Fruit fly (Drosophila melanogaster) whole organism, embryonic: ENCODE data around the gene Polr2G.

Experiments
- Abd-B ChIP-seq: fragments of 200-800 bp; sonication (Bioruptor generic); optimal IDR thresholded peaks from 2 replicates; lab custom pipeline; 2018; ENCODE audit warnings: missing biosample characterization, mild to moderate bottlenecking, missing genetic modification characterization, moderate library complexity
- Atf6 ChIP-seq: fragments of 200-800 bp; sonication (Bioruptor generic); IDR thresholded peaks from 2 replicates; pipeline ENCODE4 v1.3.6; 2022; ENCODE audit warnings: missing biosample characterization, missing genetic modification characterization
- C15 ChIP-seq: fragments of 200-800 bp; sonication (Bioruptor generic); IDR thresholded peaks from 3 replicates; pipeline ENCODE4 v1.3.6; 2022; ENCODE audit warnings: missing biosample characterization, missing genetic modification characterization
- CG10431 ChIP-seq: fragments of 200-800 bp; sonication (Bioruptor generic); optimal IDR thresholded peaks from 3 replicates; lab custom pipeline; 2018; ENCODE audit warnings: missing biosample characterization, mild to moderate bottlenecking, missing genetic modification characterization
- CG11723 ChIP-seq: fragments of 200-800 bp; sonication (Bioruptor generic); optimal IDR thresholded peaks from 2 replicates; lab custom pipeline; 2017; ENCODE audit warnings: missing biosample characterization, mild to moderate bottlenecking, missing genetic modification characterization
- CG1233 ChIP-seq: fragments of 200-800 bp; sonication (Bioruptor generic); optimal IDR thresholded peaks from 4 replicates; lab custom pipeline; 2018; ENCODE audit warnings: missing biosample characterization, mild to moderate bottlenecking, missing genetic modification characterization
- CG13624 ChIP-seq: fragments of 200-800 bp; sonication (Bioruptor generic); optimal IDR thresholded peaks from 2 replicates; lab custom pipeline; 2016; ENCODE audit warnings: missing biosample characterization, missing genetic modification characterization
- CG13775 ChIP-seq: fragments of 200-800 bp; sonication (Bioruptor generic); optimal IDR thresholded peaks from 3 replicates; lab custom pipeline; 2017; ENCODE audit warnings: missing biosample characterization, mild to moderate bottlenecking, missing genetic modification characterization
- CG14667 ChIP-seq: fragments of 200-800 bp; sonication (Bioruptor generic); IDR thresholded peaks from 2 replicates; pipeline ENCODE4 v1.3.6; 2022; ENCODE audit warnings: missing biosample characterization, missing genetic modification characterization
- CG14710 ChIP-seq: fragments of 200-800 bp; sonication (Bioruptor generic); optimal IDR thresholded peaks from 3 replicates; lab custom pipeline; 2019; ENCODE audit warnings: missing biosample characterization, mild to moderate bottlenecking, missing genetic modification characterization, moderate library complexity
- CG15601 ChIP-seq: fragments of 200-800 bp; sonication (Bioruptor generic); optimal IDR thresholded peaks from 3 replicates; lab custom pipeline; 2019; ENCODE audit warnings: missing biosample characterization, mild to moderate bottlenecking, missing genetic modification characterization, moderate library complexity
- CG16815 ChIP-seq: fragments of 200-800 bp; sonication (Bioruptor generic); optimal IDR thresholded peaks from 3 replicates; lab custom pipeline; 2017; ENCODE audit warnings: missing biosample characterization, mild to moderate bottlenecking, missing genetic modification characterization
- CG2120 ChIP-seq: fragments of 200-800 bp; sonication (Bioruptor generic); optimal IDR thresholded peaks from 3 replicates; lab custom pipeline; 2016; ENCODE audit warnings: missing biosample characterization, missing genetic modification characterization
- CG32767 ChIP-seq: fragments of 200-800 bp; sonication (Bioruptor generic); IDR thresholded peaks from 2 replicates; pipeline ENCODE4 v1.3.6; 2022; ENCODE audit warnings: missing biosample characterization, missing genetic modification characterization
- CG42726 ChIP-seq: fragments of 200-800 bp; sonication (Bioruptor generic); IDR thresholded peaks from 2 replicates; pipeline ENCODE4 v1.3.6; 2022; ENCODE audit warnings: missing biosample characterization, missing genetic modification characterization; ENCODE audit not compliant: partially characterized antibody
- CG4282 ChIP-seq: fragments of 200-800 bp; sonication (Bioruptor generic); optimal IDR thresholded peaks from 2 replicates; lab custom pipeline; 2016; ENCODE audit warnings: missing biosample characterization, missing genetic modification characterization
- CG7357 ChIP-seq: fragments of 200-800 bp; sonication (Bioruptor generic); IDR thresholded peaks from 3 replicates; pipeline ENCODE4 v1.3.6; 2022; ENCODE audit warnings: missing biosample characterization, missing genetic modification characterization
- CG7372 ChIP-seq: fragments of 200-800 bp; sonication (Bioruptor generic); IDR thresholded peaks from 2 replicates; pipeline ENCODE4 v1.3.6; 2022; ENCODE audit warnings: missing biosample characterization, missing genetic modification characterization
- CG7556 ChIP-seq: fragments of 200-800 bp; sonication (Bioruptor generic); optimal IDR thresholded peaks from 2 replicates; lab custom pipeline; 2017; ENCODE audit warnings: missing biosample characterization, mild to moderate bottlenecking, missing genetic modification characterization
- CG8281 ChIP-seq: fragments of 200-800 bp; sonication (Bioruptor generic); optimal IDR thresholded peaks from 2 replicates; lab custom pipeline; 2018; ENCODE audit warnings: missing biosample characterization, mild to moderate bottlenecking, missing genetic modification characterization, moderate library complexity
- CG9797 ChIP-seq: fragments of 200-800 bp; sonication (Bioruptor generic); optimal IDR thresholded peaks from 3 replicates; lab custom pipeline; 2018; ENCODE audit warnings: missing biosample characterization, mild to moderate bottlenecking, missing genetic modification characterization
- CG9817 ChIP-seq: fragments of 200-800 bp; sonication (Bioruptor generic); optimal IDR thresholded peaks from 2 replicates; lab custom pipeline; 2018; ENCODE audit warnings: missing biosample characterization, mild to moderate bottlenecking, missing genetic modification characterization, moderate library complexity
- Dfd ChIP-seq, 2 experiments: fragments of >200 bp; optimal IDR thresholded peaks; 2 replicates each; lab custom pipeline; 2017; ENCODE audit warnings: missing biosample characterization in 2 of 2, missing genetic modification characterization in 2 of 2
- E2f2 ChIP-seq: fragments of 200-800 bp; sonication (Bioruptor generic); IDR thresholded peaks from 2 replicates; pipeline ENCODE4 v1.3.6; 2022; ENCODE audit warnings: missing biosample characterization, missing genetic modification characterization
- Ets65A ChIP-seq: fragments of 200-800 bp; sonication (Bioruptor generic); peaks from one replicate; lab custom pipeline; 2016; ENCODE audit warnings: missing biosample characterization, missing genetic modification characterization
- Fer1 ChIP-seq: fragments of 200-800 bp; sonication (Bioruptor generic); optimal IDR thresholded peaks from 2 replicates; lab custom pipeline; 2017; ENCODE audit warnings: missing biosample characterization, mild to moderate bottlenecking, missing genetic modification characterization
- Gug ChIP-seq: fragments of 200-800 bp; sonication (Bioruptor generic); IDR thresholded peaks from 4 replicates; pipeline ENCODE4 v1.3.6; 2022; ENCODE audit warnings: missing biosample characterization, missing genetic modification characterization
- Hand ChIP-seq: fragments of 200-800 bp; sonication (Bioruptor generic); optimal IDR thresholded peaks from 2 replicates; lab custom pipeline; 2017; ENCODE audit warnings: mild to moderate bottlenecking, missing biosample characterization, missing genetic modification reagents, missing genetic modification characterization
- Hr51 ChIP-seq, 2 experiments: fragments of 200-800 bp; sonication (Bioruptor generic); optimal IDR thresholded peaks; 2 replicates in 1 of 2; 3 replicates in 1 of 2; lab custom pipeline; 2016 to 2018; ENCODE audit warnings: missing biosample characterization in 2 of 2, missing genetic modification characterization in 2 of 2, mild to moderate bottlenecking in 1 of 2, moderate library complexity in 1 of 2
- Lhr ChIP-seq: fragments of 200-800 bp; sonication (Bioruptor generic); optimal IDR thresholded peaks from 3 replicates; lab custom pipeline; 2017; ENCODE audit warnings: mild to moderate bottlenecking, missing biosample characterization, missing genetic modification reagents, missing genetic modification characterization
- Mad ChIP-seq: fragments of 200-800 bp; sonication (Bioruptor generic); optimal IDR thresholded peaks from 2 replicates; lab custom pipeline; 2016; ENCODE audit warnings: missing biosample characterization, missing genetic modification characterization
- Side ChIP-seq: fragments of 200-800 bp; sonication (Bioruptor generic); optimal IDR thresholded peaks from 2 replicates; lab custom pipeline; 2016; ENCODE audit warnings: missing biosample characterization, missing genetic modification characterization
- Sin3A ChIP-seq: fragments of >200 bp; optimal IDR thresholded peaks from 2 replicates; lab custom pipeline; 2018
- Trl ChIP-seq, 3 experiments: fragments of >200 bp in 2 of 3; fragments of 200-800 bp in 1 of 3; sonication (Bioruptor generic) in 1 of 3; optimal IDR thresholded peaks; 2 replicates in 1 of 3; 3 replicates in 2 of 3; lab custom pipeline; 2016 to 2017; ENCODE audit warnings: missing biosample characterization in 1 of 3, missing genetic modification characterization in 1 of 3
- Vsx1 ChIP-seq: fragments of 200-800 bp; sonication (Bioruptor generic); optimal IDR thresholded peaks from 2 replicates; lab custom pipeline; 2017; ENCODE audit warnings: missing biosample characterization, mild to moderate bottlenecking, missing genetic modification characterization, missing genetic modification reagents
- ac ChIP-seq: fragments of 200-800 bp; sonication (Bioruptor generic); optimal IDR thresholded peaks from 3 replicates; lab custom pipeline; 2017; ENCODE audit warnings: missing biosample characterization, mild to moderate bottlenecking, missing genetic modification characterization
- ap ChIP-seq: fragments of 200-800 bp; sonication (Bioruptor generic); IDR thresholded peaks from 2 replicates; pipeline ENCODE4 v1.3.6; 2022; ENCODE audit warnings: missing biosample characterization, missing genetic modification characterization
- bab2 ChIP-seq: fragments of 200-800 bp; sonication (Bioruptor generic); optimal IDR thresholded peaks from 2 replicates; lab custom pipeline; 2016; ENCODE audit warnings: missing biosample characterization, missing genetic modification characterization
- bigmax ChIP-seq: fragments of 200-800 bp; sonication (Bioruptor generic); optimal IDR thresholded peaks from 2 replicates; lab custom pipeline; 2018; ENCODE audit warnings: missing biosample characterization, mild to moderate bottlenecking, missing genetic modification characterization
- dm ChIP-seq: fragments of 200-800 bp; sonication (Bioruptor generic); optimal IDR thresholded peaks from 3 replicates; lab custom pipeline; 2016; ENCODE audit warnings: missing biosample characterization, missing genetic modification characterization
- fd102C ChIP-seq: fragments of 200-800 bp; sonication (Bioruptor generic); optimal IDR thresholded peaks from 2 replicates; lab custom pipeline; 2018; ENCODE audit warnings: missing biosample characterization, mild to moderate bottlenecking, missing genetic modification characterization, moderate library complexity
- gfzf ChIP-seq: fragments of 200-800 bp; sonication (Bioruptor generic); optimal IDR thresholded peaks from 2 replicates; lab custom pipeline; 2016; ENCODE audit warnings: missing biosample characterization, mild to moderate bottlenecking, missing genetic modification characterization, moderate library complexity
- grn ChIP-seq: fragments of 200-800 bp; sonication (Bioruptor generic); optimal IDR thresholded peaks from 3 replicates; lab custom pipeline; 2017; ENCODE audit warnings: missing biosample characterization, missing genetic modification characterization
- hth ChIP-seq: fragments of >200 bp; optimal IDR thresholded peaks from 2 replicates; lab custom pipeline; 2017; ENCODE audit warnings: inconsistent platforms
- ind ChIP-seq: fragments of 200-800 bp; sonication (Bioruptor generic); optimal IDR thresholded peaks from 3 replicates; lab custom pipeline; 2016; ENCODE audit warnings: missing biosample characterization, missing genetic modification characterization
- mam ChIP-seq: fragments of 200-800 bp; sonication (Bioruptor generic); optimal IDR thresholded peaks from 3 replicates; lab custom pipeline; 2016; ENCODE audit warnings: missing biosample characterization, missing genetic modification characterization
- pzg ChIP-seq: fragments of 200-800 bp; sonication (Bioruptor generic); optimal IDR thresholded peaks from 3 replicates; lab custom pipeline; 2018; ENCODE audit warnings: missing biosample characterization, mild to moderate bottlenecking, missing genetic modification characterization, moderate library complexity
- sim ChIP-seq: fragments of 200-800 bp; sonication (Bioruptor generic); IDR thresholded peaks from 2 replicates; pipeline ENCODE4 v1.3.6; 2022; ENCODE audit warnings: missing biosample characterization, missing genetic modification characterization
- stwl ChIP-seq: fragments of 200-800 bp; sonication (Bioruptor generic); optimal IDR thresholded peaks from 3 replicates; lab custom pipeline; 2018; ENCODE audit warnings: missing biosample characterization, mild to moderate bottlenecking, missing genetic modification characterization, moderate library complexity

Polr2G gene

DNA sequence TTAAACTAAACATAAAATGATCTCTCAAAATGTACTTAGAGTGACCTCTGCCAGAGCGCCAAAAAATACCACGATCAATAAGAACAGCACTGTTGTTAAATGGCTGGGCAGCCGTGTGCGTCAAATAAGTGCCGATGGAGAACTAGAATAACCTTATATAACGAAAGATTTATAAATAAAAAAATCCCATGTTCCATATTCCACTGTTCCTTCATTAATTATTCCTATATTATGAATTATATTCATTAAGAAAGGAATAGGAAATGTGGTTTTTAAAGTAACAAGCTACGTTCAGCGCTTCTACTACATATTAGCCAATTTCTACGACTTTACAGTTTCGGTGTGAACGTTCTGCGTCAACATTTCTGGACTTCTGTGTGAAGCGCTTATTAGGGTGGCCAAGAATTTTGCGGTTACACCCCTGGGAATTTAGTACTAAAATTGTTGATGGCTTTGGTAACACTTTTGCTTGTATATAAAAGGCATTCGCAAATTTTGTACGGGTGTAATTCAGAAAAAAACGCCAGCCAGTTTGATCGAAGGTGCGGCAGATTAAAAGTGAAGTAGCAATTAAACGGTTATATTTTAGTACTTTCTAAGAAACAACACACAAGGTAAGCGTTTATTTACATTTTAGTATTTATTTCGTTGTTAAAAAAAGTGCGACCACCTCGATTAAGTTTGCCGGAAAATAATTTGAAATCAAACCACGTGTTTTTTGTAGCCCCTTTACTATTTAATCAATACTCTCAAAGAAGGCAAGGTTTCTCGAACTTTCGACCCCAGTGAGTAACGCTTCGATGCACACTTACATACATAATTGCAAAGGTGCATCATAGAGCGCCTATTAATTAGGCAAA is 19.4 kb upstream of the Polr2G start, which contains the start of the genes tefu and Hsc70-4 (continued):
- TF ChIP-seq CG14667 (GFP tag; lab: Robert Waterston, UW) (peak; percentile 77), Mad (GFP tag; lab: Kevin White, UChicago) (peak; percentile 68), CG15601 (tag; lab: Kevin White, UChicago) (peak; percentile 57), Trl (optimal IDR thresholded peaks at IDR 0.05; lab: Kevin White, UChicago) (no peak), Trl (GFP tag; optimal IDR thresholded peaks at IDR 0.05; lab: Kevin White, UChicago) (peak; percentile 47), mam (GFP tag; lab: Kevin White, UChicago) (peak; percentile 88), Fer1 (peak; percentile 22), fd102C (GFP tag; lab: Kevin White, UChicago) (no peak), CG32767 (GFP tag; lab: Robert Waterston, UW) (peak; percentile 60; the same call in 1 of the 2 replicates), grn (GFP tag; lab: Kevin White, UChicago) (no peak), bab2 (GFP tag; lab: Kevin White, UChicago) (peak; percentile 55), Hand (GFP tag; lab: Kevin White, UChicago) (no peak), Gug (GFP tag; lab: Robert Waterston, UW) (peak; percentile 92), ac (GFP tag; lab: Kevin White, UChicago) (no peak), CG42726 (GFP tag; lab: Robert Waterston, UW) (peak; percentile 68), Sin3A (lab: Kevin White, UChicago) (peak; percentile 96), Atf6 (GFP tag; lab: Robert Waterston, UW) (peak; percentile 73), Side (GFP tag; lab: Kevin White, UChicago) (peak; percentile 14), CG9797 (peak; percentile 96), bigmax (no peak), CG9817 (tag; lab: Kevin White, UChicago) (peak; percentile 84), pzg (GFP tag; lab: Kevin White, UChicago) (peak; percentile 91), sim (GFP tag; lab: Robert Waterston, UW) (0 out of 2 replicates have a peak, but pooled peaks have one; percentile 11), CG7357 (GFP tag; lab: Robert Waterston, UW) (peak; percentile 99), Ets65A (GFP tag; lab: Kevin White, UChicago) (peak; percentile 98), Dfd (GFP tag; optimal IDR thresholded peaks at IDR 0.05; lab: Kevin White, UChicago) (peak in 1 of 2 experiments; percentile 79), E2f2 (GFP tag; lab: Robert Waterston, UW) (peak; percentile 71), CG11723 (peak; percentile 69), Abd-B (GFP tag; lab: Kevin White, UChicago) (peak; percentile 92), ap (peak; percentile 65; the same call in 1 of the 2 replicates), CG13624 (GFP tag; lab: Kevin White, UChicago) (peak; percentile 48), C15 (peak; percentile 55; the same call in 1 of the 3 replicates), CG13775 (GFP tag; lab: Kevin White, UChicago) (peak; percentile 81), CG4282 (GFP tag; lab: Kevin White, UChicago) (no peak), ind (GFP tag; lab: Kevin White, UChicago) (peak; percentile 86), CG7556 (GFP tag; lab: Kevin White, UChicago) (no peak), CG1233 (peak; percentile 61), gfzf (GFP tag; lab: Kevin White, UChicago) (peak; percentile 96), Hr51 (GFP tag; optimal IDR thresholded peaks at IDR 0.05; lab: Kevin White, UChicago) (peak in 1 of 2 experiments; percentile 70), dm (GFP tag; lab: Kevin White, UChicago) (peak; percentile 61), hth (lab: Kevin White, UChicago) (no peak), stwl (peak; percentile 70), CG16815 (peak; percentile 81), CG10431 (GFP tag; lab: Kevin White, UChicago) (no peak), CG14710 (tag; lab: Kevin White, UChicago) (peak; percentile 92), CG2120 (GFP tag; lab: Kevin White, UChicago) (peak; percentile 84), CG8281 (tag; lab: Kevin White, UChicago) (peak; percentile 31), Vsx1 (GFP tag; lab: Kevin White, UChicago) (no peak), Lhr (GFP tag; lab: Kevin White, UChicago) (peak; percentile 95), CG7372 (GFP tag; lab: Robert Waterston, UW) (peak; percentile 73)
